Worm (Caenorhabditis elegans): ENCODE data around the gene sgt-1.

sgt-1 gene

ce11 chrII:4888527-4889487, 14.8 kb downstream of the sgt-1 start, which contains the start of gene pgm-1:
pgm-1 (plus strand) TSS chrII:4889437.
- TF ChIP-seq unc-62 (GFP tag; optimal IDR thresholded peaks at IDR 0.05): no peak

ce11 chrII:4885976-4886375, 17.6 kb downstream of the sgt-1 start, which contains the start of gene R05F9.7:
R05F9.7 (plus strand) TSS chrII:4886276.
- no peak for TF ChIP-seq unc-62 (GFP tag; optimal IDR thresholded peaks at IDR 0.05)

ce11 chrII:4884403-4884802, 19.2 kb downstream of the sgt-1 start:
- TF ChIP-seq unc-62 (GFP tag; optimal IDR thresholded peaks at IDR 0.05): no peak

ce11 chrII:4883412-4883811, 20.2 kb downstream of the sgt-1 start, which contains the start of gene gst-8:
gst-8 (plus strand) TSS chrII:4883712.
- TF ChIP-seq unc-62 (GFP tag; optimal IDR thresholded peaks at IDR 0.05): no peak

- no peak for TF ChIP-seq unc-62 (GFP tag; optimal IDR thresholded peaks at IDR 0.05)
Measured at ce11 chrII:4882498-4882897, 21.1 kb downstream of the sgt-1 start.

ce11 chrII:4881727-4882126, 21.9 kb downstream of the sgt-1 start, which contains the start of gene gst-7:
gst-7 (plus strand) TSS chrII:4882062.
- TF ChIP-seq unc-62 (GFP tag; optimal IDR thresholded peaks at IDR 0.05): no peak

- no peak for TF ChIP-seq unc-62 (GFP tag; optimal IDR thresholded peaks at IDR 0.05)
Measured at ce11 chrII:4879629-4880028, 24.0 kb downstream of the sgt-1 start, which contains the start of gene gst-6. gst-6 (plus strand) TSS chrII:4879891.

- no peak for TF ChIP-seq unc-62 (GFP tag; optimal IDR thresholded peaks at IDR 0.05)
Measured at ce11 chrII:4876091-4876490, 27.5 kb downstream of the sgt-1 start, which contains the start of gene F11G11.13. F11G11.13 (minus strand) TSS chrII:4876179.

ce11 chrII:4874335-4874861, 29.2 kb downstream of the sgt-1 start, which contains the start of gene F11G11.15:
F11G11.15 (plus strand) TSS chrII:4874845.
- no peak for TF ChIP-seq unc-62 (GFP tag; optimal IDR thresholded peaks at IDR 0.05)

- no peak for TF ChIP-seq unc-62 (GFP tag; optimal IDR thresholded peaks at IDR 0.05)
Measured at ce11 chrII:4873029-4873428, 30.6 kb downstream of the sgt-1 start, which contains the start of gene col-73. col-73 (minus strand) TSS chrII:4873129.

ce11 chrII:4871834-4872233, 31.8 kb downstream of the sgt-1 start:
- no peak for TF ChIP-seq unc-62 (GFP tag; optimal IDR thresholded peaks at IDR 0.05)

ce11 chrII:4870691-4871090, 32.9 kb downstream of the sgt-1 start, which contains the start of gene col-20:
col-20 (minus strand) TSS chrII:4870791.
- TF ChIP-seq unc-62 (GFP tag; optimal IDR thresholded peaks at IDR 0.05): no peak

ce11 chrII:4869793-4870343, 33.7 kb downstream of the sgt-1 start:
- no peak for TF ChIP-seq unc-62 (GFP tag; optimal IDR thresholded peaks at IDR 0.05)

ce11 chrII:4867476-4867875, 36.1 kb downstream of the sgt-1 start, which contains the start of gene col-17:
col-17 (minus strand) TSS chrII:4867576.
- no peak for TF ChIP-seq unc-62 (GFP tag; optimal IDR thresholded peaks at IDR 0.05)

- no peak for TF ChIP-seq unc-62 (GFP tag; optimal IDR thresholded peaks at IDR 0.05)
Measured at ce11 chrII:4866045-4866444, 37.6 kb downstream of the sgt-1 start.

- TF ChIP-seq unc-62 (GFP tag; optimal IDR thresholded peaks at IDR 0.05): no peak
Measured at ce11 chrII:4863357-4863756, 40.2 kb downstream of the sgt-1 start, which contains the start of the genes mpst-4 and F11G11.14. mpst-4 (minus strand) TSS chrII:4863457. F11G11.14 (plus strand) TSS chrII:4863681.
